Worm (Caenorhabditis elegans): Measurements from ENCODE around the gene klf-3.

DNA sequence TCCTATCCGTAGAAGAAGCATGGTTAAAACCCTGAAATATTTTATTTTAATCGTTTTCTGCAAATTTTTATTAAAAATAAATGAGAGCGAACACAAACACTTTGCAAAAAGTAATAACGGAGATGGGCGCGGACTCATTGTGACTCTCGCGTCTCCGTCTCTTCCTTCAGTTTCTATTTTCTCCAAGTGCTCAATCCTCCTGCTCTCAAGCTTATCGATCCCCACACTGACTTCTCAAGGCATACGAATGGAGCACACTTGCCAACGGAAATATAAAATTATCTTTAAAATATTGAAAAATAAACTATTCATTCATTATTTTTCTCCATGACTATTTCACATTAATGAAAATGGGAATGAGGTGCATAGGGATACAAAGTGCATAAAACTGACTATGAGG, 18.6 kb upstream of the klf-3 start, which contains the start of gene dnj-8:
- TF ChIP-seq nhr-11 (tag; optimal IDR thresholded peaks at IDR 0.05) = no peak
- no peak for TF ChIP-seq nhr-25 (tag; optimal IDR thresholded peaks at IDR 0.05)
- TF ChIP-seq ztf-11 (tag; optimal IDR thresholded peaks at IDR 0.05) = no peak
- no peak for TF ChIP-seq ztf-4 (tag; optimal IDR thresholded peaks at IDR 0.05)
- TF ChIP-seq nhr-12 (tag; optimal IDR thresholded peaks at IDR 0.05) = no peak
- no peak for TF ChIP-seq unc-62 (GFP tag; optimal IDR thresholded peaks at IDR 0.05)
- no peak for TF ChIP-seq nhr-77 (tag; optimal IDR thresholded peaks at IDR 0.05)
- TF ChIP-seq snpc-4 (tag; optimal IDR thresholded peaks at IDR 0.05) = no peak
- TF ChIP-seq ZK546.5 (tag; optimal IDR thresholded peaks at IDR 0.05) = no peak
- no peak for TF ChIP-seq lin-13 (GFP tag; optimal IDR thresholded peaks at IDR 0.05)
- no peak for TF ChIP-seq unc-39 (tag; optimal IDR thresholded peaks at IDR 0.05)
- TF ChIP-seq blmp-1 (tag; optimal IDR thresholded peaks at IDR 0.05; ENCODE audit: insufficient read depth) = no peak
- TF ChIP-seq zag-1 (tag; optimal IDR thresholded peaks at IDR 0.05) = no peak
- TF ChIP-seq F13H6.1 (tag; optimal IDR thresholded peaks at IDR 0.05) = no peak

Data from whole organism, L2 larva.